Worm (Caenorhabditis elegans) whole organism, L1 larva: ENCODE data around the gene dmd-9.

ENCODE experiments used
- C16A3.4 ChIP-seq: fragments of 150-350 bp; optimal IDR thresholded peaks from 2 replicates; lab custom pipeline; 2014; ENCODE audit warnings: missing biosample characterization, missing genetic modification characterization
- C34B4.2 ChIP-seq: sonication (generic microtip); optimal IDR thresholded peaks from 2 replicates; lab custom pipeline; 2017; ENCODE audit warnings: mild to moderate bottlenecking, missing genetic modification characterization, missing compliant biosample characterization
- F16B12.6 ChIP-seq: fragments of 150-350 bp; optimal IDR thresholded peaks from 2 replicates; lab custom pipeline; 2014; ENCODE audit warnings: missing biosample characterization, missing genetic modification characterization
- Y116A8C.19 ChIP-seq: sonication (generic microtip); optimal IDR thresholded peaks from 2 replicates; lab custom pipeline; 2016; ENCODE audit warnings: missing compliant biosample characterization, missing genetic modification characterization, borderline replicate concordance
- aly-2 ChIP-seq: fragments of 150-350 bp; optimal IDR thresholded peaks from 2 replicates; lab custom pipeline; 2014; ENCODE audit warnings: missing biosample characterization, missing genetic modification characterization
- ama-1 ChIP-seq: fragments of 150-350 bp; optimal IDR thresholded peaks from 2 replicates; lab custom pipeline; 2014
- blmp-1 ChIP-seq: fragments of 150-350 bp; optimal IDR thresholded peaks from 2 replicates; lab custom pipeline; 2014; ENCODE audit warnings: missing biosample characterization, missing genetic modification characterization
- ceh-63 ChIP-seq: fragments of 200-800 bp; sonication (Bioruptor generic); optimal IDR thresholded peaks from 2 replicates; lab custom pipeline; 2018; ENCODE audit warnings: mild to moderate bottlenecking, missing genetic modification characterization, missing compliant biosample characterization
- ceh-82 ChIP-seq, 3 experiments: fragments of 150-350 bp in 1 of 3; sonication (generic microtip) in 2 of 3; optimal IDR thresholded peaks; 2 replicates each; lab custom pipeline; 2014 to 2017; ENCODE audit warnings: missing biosample characterization in 3 of 3, missing genetic modification characterization in 3 of 3
- ceh-88 ChIP-seq: fragments of 200-800 bp; sonication (Bioruptor generic); IDR thresholded peaks from 2 replicates; pipeline ENCODE4 v1.3.6; 2022; ENCODE audit warnings: missing genetic modification characterization, missing compliant biosample characterization
- ceh-90 ChIP-seq: sonication (generic microtip); optimal IDR thresholded peaks from 2 replicates; lab custom pipeline; 2016; ENCODE audit warnings: missing genetic modification characterization, missing compliant biosample characterization
- ces-1 ChIP-seq: fragments of 150-350 bp; optimal IDR thresholded peaks from 2 replicates; lab custom pipeline; 2014; ENCODE audit warnings: missing biosample characterization, missing genetic modification reagents, missing genetic modification characterization
- dpl-1 ChIP-seq, 3 experiments: fragments of 150-350 bp in 2 of 3; sonication (generic microtip) in 1 of 3; optimal IDR thresholded peaks; 2 replicates each; lab custom pipeline; 2014 to 2017; ENCODE audit warnings: missing biosample characterization in 3 of 3, missing genetic modification characterization in 3 of 3, missing genetic modification reagents in 3 of 3
- efl-1 ChIP-seq, 4 experiments: fragments of 150-350 bp; optimal IDR thresholded peaks in 3 of 4; peaks in 1 of 4; 1 replicate in 1 of 4; 2 replicates in 3 of 4; lab custom pipeline; 2014; ENCODE audit warnings: missing biosample characterization in 2 of 4, missing genetic modification characterization in 2 of 4, missing genetic modification reagents in 2 of 4
- efl-3 ChIP-seq: fragments of 200-800 bp; sonication (Bioruptor generic); optimal IDR thresholded peaks from 2 replicates; lab custom pipeline; 2018; ENCODE audit warnings: mild to moderate bottlenecking, missing genetic modification characterization, missing compliant biosample characterization
- egl-13 ChIP-seq: sonication (generic microtip); optimal IDR thresholded peaks from 2 replicates; lab custom pipeline; 2016; ENCODE audit warnings: missing genotype, missing genetic modification reagents, missing genetic modification characterization, missing compliant biosample characterization
- egl-27 ChIP-seq, 2 experiments: fragments of 150-350 bp in 1 of 2; sonication (generic microtip); optimal IDR thresholded peaks; 3 replicates each; lab custom pipeline; 2017 to 2018; ENCODE audit warnings: missing biosample characterization in 2 of 2, missing genetic modification characterization in 2 of 2, missing genetic modification reagents in 2 of 2
- elt-2 ChIP-seq: sonication (generic microtip); optimal IDR thresholded peaks from 2 replicates; lab custom pipeline; 2016; ENCODE audit warnings: missing genetic modification characterization, mild to moderate bottlenecking, inconsistent platforms, missing compliant biosample characterization, missing genetic modification reagents
- elt-3 ChIP-seq, 6 experiments: fragments of 150-350 bp in 1 of 6; sonication (generic microtip); optimal IDR thresholded peaks; 2 replicates each; lab custom pipeline; 2017 to 2018; ENCODE audit warnings: missing biosample characterization in 6 of 6, missing genetic modification characterization in 6 of 6, inconsistent platforms in 1 of 6
- fkh-4 ChIP-seq: sonication (generic microtip); optimal IDR thresholded peaks from 2 replicates; lab custom pipeline; 2016; ENCODE audit warnings: missing compliant biosample characterization, missing genetic modification characterization, borderline replicate concordance
- fkh-8 ChIP-seq: sonication (generic microtip); optimal IDR thresholded peaks from 2 replicates; lab custom pipeline; 2016; ENCODE audit warnings: mild to moderate bottlenecking, missing genetic modification characterization, missing compliant biosample characterization
- hlh-4 ChIP-seq: sonication (generic microtip); optimal IDR thresholded peaks from 2 replicates; lab custom pipeline; 2016; ENCODE audit warnings: mild to moderate bottlenecking, missing genetic modification characterization, missing compliant biosample characterization
- hpl-2 ChIP-seq: fragments of 150-350 bp; optimal IDR thresholded peaks from 2 replicates; lab custom pipeline; 2014; ENCODE audit warnings: missing biosample characterization, missing genetic modification reagents, missing genetic modification characterization
- isw-1 ChIP-seq: fragments of 200-800 bp; sonication (Bioruptor generic); IDR thresholded peaks from 2 replicates; pipeline ENCODE4 v1.3.6; 2022; ENCODE audit warnings: missing genetic modification characterization, missing compliant biosample characterization
- jun-1 ChIP-seq: fragments of 150-350 bp; optimal IDR thresholded peaks from 2 replicates; lab custom pipeline; 2014; ENCODE audit warnings: missing biosample characterization, missing genetic modification reagents, missing genetic modification characterization
- lin-35 ChIP-seq, 2 experiments: fragments of 150-350 bp; optimal IDR thresholded peaks; 2 replicates each; lab custom pipeline; 2014; ENCODE audit warnings: missing biosample characterization in 2 of 2, missing genetic modification characterization in 2 of 2, missing genetic modification reagents in 2 of 2
- lir-3 ChIP-seq: sonication (generic microtip); optimal IDR thresholded peaks from 2 replicates; lab custom pipeline; 2016; ENCODE audit warnings: mild to moderate bottlenecking, missing genetic modification characterization, moderate library complexity, missing compliant biosample characterization; ENCODE audit not compliant: poor library complexity
- lsy-2 ChIP-seq, 2 experiments: fragments of 150-350 bp; optimal IDR thresholded peaks; 2 replicates each; lab custom pipeline; 2014; ENCODE audit warnings: missing biosample characterization in 2 of 2, missing genetic modification characterization in 2 of 2
- mab-9 ChIP-seq: fragments of 200-800 bp; sonication (Bioruptor generic); IDR thresholded peaks from 2 replicates; pipeline ENCODE4 v1.3.6; 2022; ENCODE audit warnings: missing genetic modification reagents, missing genetic modification characterization, missing compliant biosample characterization
- mdl-1 ChIP-seq, 2 experiments: fragments of 150-350 bp; optimal IDR thresholded peaks; 2 replicates each; lab custom pipeline; 2014 to 2017; ENCODE audit warnings: missing biosample characterization in 2 of 2, missing genetic modification characterization in 2 of 2, inconsistent platforms in 1 of 2
- mef-2 ChIP-seq: fragments of 150-350 bp; optimal IDR thresholded peaks from 2 replicates; lab custom pipeline; 2014; ENCODE audit warnings: missing biosample characterization, missing genetic modification characterization
- mep-1 ChIP-seq: fragments of 150-350 bp; optimal IDR thresholded peaks from 2 replicates; lab custom pipeline; 2014; ENCODE audit warnings: missing biosample characterization, missing genetic modification characterization
- nhr-12 ChIP-seq: sonication (generic microtip); optimal IDR thresholded peaks from 2 replicates; lab custom pipeline; 2017; ENCODE audit warnings: missing biosample characterization, missing genetic modification characterization
- nhr-19 ChIP-seq: fragments of 200-800 bp; sonication (Bioruptor generic); conservative IDR thresholded peaks from 2 replicates; pipeline ENCODE4 v1.3.6; 2022; ENCODE audit warnings: missing genetic modification characterization, missing compliant biosample characterization
- nhr-28 ChIP-seq: fragments of 150-350 bp; optimal IDR thresholded peaks from 2 replicates; lab custom pipeline; 2014; ENCODE audit warnings: missing biosample characterization, missing genetic modification characterization
- nhr-71 ChIP-seq: sonication (generic microtip); optimal IDR thresholded peaks from 2 replicates; lab custom pipeline; 2016; ENCODE audit warnings: mild to moderate bottlenecking, missing genetic modification characterization, moderate library complexity, missing compliant biosample characterization
- nhr-76 ChIP-seq: sonication (generic microtip); optimal IDR thresholded peaks from 2 replicates; lab custom pipeline; 2017; ENCODE audit warnings: missing biosample characterization, missing genetic modification characterization
- nhr-77 ChIP-seq: fragments of 150-350 bp; optimal IDR thresholded peaks from 2 replicates; lab custom pipeline; 2014; ENCODE audit warnings: missing biosample characterization, missing genetic modification characterization
- nhr-85 ChIP-seq: sonication (generic microtip); peaks from one replicate; lab custom pipeline; 2016; ENCODE audit warnings: missing genetic modification characterization, inconsistent platforms, missing compliant biosample characterization
- pag-3 ChIP-seq: sonication (generic microtip); optimal IDR thresholded peaks from 2 replicates; lab custom pipeline; 2017; ENCODE audit warnings: missing genetic modification characterization, mild to moderate bottlenecking, missing compliant biosample characterization, antibody characterized with exemption, borderline replicate concordance; ENCODE audit not compliant: insufficient read depth
- pax-3 ChIP-seq: fragments of 200-800 bp; sonication (Bioruptor generic); optimal IDR thresholded peaks from 2 replicates; lab custom pipeline; 2018; ENCODE audit warnings: mild to moderate bottlenecking, missing genetic modification characterization, moderate library complexity, missing compliant biosample characterization
- snpc-4 ChIP-seq: fragments of 150-350 bp; optimal IDR thresholded peaks from 2 replicates; lab custom pipeline; 2014; ENCODE audit warnings: missing biosample characterization, missing genetic modification characterization
- snu-23 ChIP-seq: sonication (generic microtip); optimal IDR thresholded peaks from 2 replicates; lab custom pipeline; 2016; ENCODE audit warnings: missing genetic modification characterization, missing compliant biosample characterization
- sox-4 ChIP-seq: sonication (generic microtip); optimal IDR thresholded peaks from 2 replicates; lab custom pipeline; 2016; ENCODE audit warnings: missing genetic modification characterization, missing compliant biosample characterization
- sptf-1 ChIP-seq: fragments of 150-350 bp; optimal IDR thresholded peaks from 2 replicates; lab custom pipeline; 2014; ENCODE audit warnings: missing biosample characterization, missing genetic modification characterization
- sup-37 ChIP-seq: fragments of 200-800 bp; sonication (Bioruptor generic); optimal IDR thresholded peaks from 2 replicates; lab custom pipeline; 2018; ENCODE audit warnings: mild to moderate bottlenecking, missing genetic modification characterization, missing compliant biosample characterization
- unc-130 ChIP-seq: fragments of 150-350 bp; optimal IDR thresholded peaks from 2 replicates; lab custom pipeline; 2017; ENCODE audit warnings: missing biosample characterization, missing genetic modification characterization, inconsistent platforms
- unc-62 ChIP-seq: fragments of 150-350 bp; optimal IDR thresholded peaks from 2 replicates; lab custom pipeline; 2014; ENCODE audit warnings: missing biosample characterization, missing genetic modification reagents, missing genetic modification characterization
- unc-86 ChIP-seq: sonication (generic microtip); optimal IDR thresholded peaks from 2 replicates; lab custom pipeline; 2016; ENCODE audit warnings: missing genetic modification characterization, missing compliant biosample characterization
- unc-98 ChIP-seq: fragments of 200-800 bp; sonication (Bioruptor generic); IDR thresholded peaks from 2 replicates; pipeline ENCODE4 v1.3.6; 2022; ENCODE audit warnings: missing genetic modification characterization, missing compliant biosample characterization
- xbp-1 ChIP-seq: sonication (generic microtip); optimal IDR thresholded peaks from 2 replicates; lab custom pipeline; 2016; ENCODE audit warnings: missing genetic modification characterization, missing compliant biosample characterization

The dmd-9 gene

ce11 chrIV:3294553-3295185 lies 40.3 kb upstream of the dmd-9 start, which contains the start of gene W08E12.7:
Gene W08E12.7 (plus strand): TSS chrIV:3295135.
- TF ChIP-seq ama-1 (lab: Kevin White, UChicago) (peak; percentile 84), ceh-88 (GFP tag; lab: Robert Waterston, UW) (peak; percentile 85), hpl-2 (GFP tag; lab: Kevin White, UChicago) (peak; percentile 89), pag-3 (tag; lab: Kevin White, UChicago) (peak; percentile 55), unc-86 (tag; lab: Kevin White, UChicago) (peak; percentile 89), Y116A8C.19 (tag; lab: Kevin White, UChicago) (no peak), lsy-2 (tag; optimal IDR thresholded peaks at IDR 0.05; lab: Kevin White, UChicago) (peak; percentile 96 to 97), sptf-1 (tag; lab: Kevin White, UChicago) (no peak), nhr-12 (tag; lab: Kevin White, UChicago) (no peak), nhr-76 (no peak), mef-2 (tag; lab: Kevin White, UChicago) (peak; percentile 35), F16B12.6 (peak; percentile 75), pax-3 (tag; lab: Kevin White, UChicago) (peak; percentile 88), elt-3 (tag; optimal IDR thresholded peaks at IDR 0.05; lab: Kevin White, UChicago) (peak in 5 of 6 experiments; percentile 22 to 98 (median 81)), ceh-90 (tag; lab: Kevin White, UChicago) (no peak), aly-2 (tag; lab: Kevin White, UChicago) (peak; percentile 84), egl-13 (peak; percentile 70), ceh-82 (tag; optimal IDR thresholded peaks at IDR 0.05; lab: Kevin White, UChicago) (peak; percentile 94 to 98 (median 94)), elt-2 (peak; percentile 40), unc-98 (no peak; the same call in 1 of the 2 replicates), nhr-71 (peak; percentile 97), snpc-4 (tag; lab: Kevin White, UChicago) (peak; percentile 76), unc-62 (no peak), nhr-28 (tag; lab: Kevin White, UChicago) (no peak), nhr-77 (tag; lab: Kevin White, UChicago) (peak; percentile 96), nhr-85 (tag; lab: Kevin White, UChicago) (peak; percentile 94), lin-35 (GFP tag; optimal IDR thresholded peaks at IDR 0.05; lab: Kevin White, UChicago) (peak; percentile 94 to 96), fkh-8 (tag; lab: Kevin White, UChicago) (peak; percentile 97), blmp-1 (tag; lab: Kevin White, UChicago) (peak; percentile 91), efl-3 (GFP tag; lab: Kevin White, UChicago) (no peak), fkh-4 (no peak), mep-1 (tag; lab: Kevin White, UChicago) (peak; percentile 99), jun-1 (tag; lab: Kevin White, UChicago) (peak; percentile 87), C16A3.4 (peak; percentile 98), unc-130 (tag; lab: Kevin White, UChicago) (peak; percentile 98), mdl-1 (tag; optimal IDR thresholded peaks at IDR 0.05; lab: Kevin White, UChicago) (peak in 1 of 2 experiments; percentile 96), C34B4.2 (tag; lab: Kevin White, UChicago) (no peak), egl-27 (tag; optimal IDR thresholded peaks at IDR 0.05; lab: Kevin White, UChicago) (no peak), ceh-63 (no peak), hlh-4 (no peak), sox-4 (tag; lab: Kevin White, UChicago) (peak; percentile 64), ces-1 (GFP tag; lab: Kevin White, UChicago) (no peak), xbp-1 (tag; lab: Kevin White, UChicago) (peak; percentile 92), sup-37 (GFP tag; lab: Kevin White, UChicago) (no peak), efl-1 (optimal IDR thresholded peaks at IDR 0.05; lab: Kevin White, UChicago) (peak; percentile 94 to 96), efl-1 (GFP tag; optimal IDR thresholded peaks at IDR 0.05 in 1 of 2; lab: Kevin White, UChicago) (peak; percentile 88 to 99), dpl-1 (GFP tag; optimal IDR thresholded peaks at IDR 0.05; lab: Kevin White, UChicago) (peak; percentile 93 to 94 (median 93)), mab-9 (GFP tag; lab: Robert Waterston, UW) (peak; percentile 82), nhr-19 (peak; percentile 92), lir-3 (peak; percentile 83), snu-23 (GFP tag; lab: Kevin White, UChicago) (peak; percentile 97), isw-1 (peak; percentile 93)
